Worm (Caenorhabditis elegans): Measurements from ENCODE around the gene ttx-3.

- TF ChIP-seq ceh-13 (GFP tag; optimal IDR thresholded peaks at IDR 0.05) (no peak), tbx-11 (GFP tag; IDR thresholded peaks at IDR 0.05) (no peak), F13C5.2 (tag; optimal IDR thresholded peaks at IDR 0.05) (no peak), flt-1 (GFP tag; IDR thresholded peaks at IDR 0.05) (no peak), ets-7 (tag; optimal IDR thresholded peaks at IDR 0.05) (no peak)
Observed at ce11 chrX:11816825-11817224, 47.6 kb upstream of the ttx-3 start.
